Fruit fly (Drosophila melanogaster) Kc167 (cell line): ENCODE data around the gene LUBEL.

Experiments used
- Sin3A ChIP-seq: fragments of >200 bp; optimal IDR thresholded peaks from 2 replicates; lab custom pipeline; 2018; ENCODE audit warnings: missing external identifiers
- h ChIP-seq: fragments of >200 bp; optimal IDR thresholded peaks from 3 replicates; lab custom pipeline; 2018; ENCODE audit warnings: missing external identifiers
- psq ChIP-seq: fragments of >200 bp; optimal IDR thresholded peaks from 2 replicates; lab custom pipeline; 2017; ENCODE audit warnings: missing external identifiers
- ttk ChIP-seq: sonication (Bioruptor generic); optimal IDR thresholded peaks from 2 replicates; lab custom pipeline; 2017; ENCODE audit warnings: missing external identifiers

DNA sequence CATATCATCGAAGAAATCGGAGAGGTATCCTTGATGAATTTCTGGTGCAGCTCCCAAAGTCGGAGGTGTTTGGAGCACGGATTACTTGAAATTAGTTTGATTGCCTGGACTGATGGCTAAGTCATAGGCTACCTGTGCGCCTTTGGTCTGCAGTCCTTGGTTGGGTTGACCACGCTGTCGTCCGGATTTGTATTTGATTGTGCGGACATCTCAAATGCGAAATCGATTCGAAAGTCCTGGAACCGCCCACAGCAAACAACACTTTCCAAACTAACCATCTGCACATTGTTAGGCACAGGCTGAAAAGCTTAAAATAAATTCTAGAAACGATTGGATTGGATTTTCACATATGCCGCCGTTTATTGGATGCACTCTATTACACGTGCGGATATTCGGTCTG is 13.0 kb downstream of the LUBEL start, which contains the start of gene CG11322:
- TF ChIP-seq h (lab: Kevin White, UChicago): no peak
- no peak for TF ChIP-seq ttk (lab: Kevin White, UChicago)
- TF ChIP-seq Sin3A (lab: Kevin White, UChicago): no peak
- TF ChIP-seq psq (lab: Kevin White, UChicago): no peak
